Fruit fly (Drosophila melanogaster): ENCODE data around the gene CG11663.

DNA sequence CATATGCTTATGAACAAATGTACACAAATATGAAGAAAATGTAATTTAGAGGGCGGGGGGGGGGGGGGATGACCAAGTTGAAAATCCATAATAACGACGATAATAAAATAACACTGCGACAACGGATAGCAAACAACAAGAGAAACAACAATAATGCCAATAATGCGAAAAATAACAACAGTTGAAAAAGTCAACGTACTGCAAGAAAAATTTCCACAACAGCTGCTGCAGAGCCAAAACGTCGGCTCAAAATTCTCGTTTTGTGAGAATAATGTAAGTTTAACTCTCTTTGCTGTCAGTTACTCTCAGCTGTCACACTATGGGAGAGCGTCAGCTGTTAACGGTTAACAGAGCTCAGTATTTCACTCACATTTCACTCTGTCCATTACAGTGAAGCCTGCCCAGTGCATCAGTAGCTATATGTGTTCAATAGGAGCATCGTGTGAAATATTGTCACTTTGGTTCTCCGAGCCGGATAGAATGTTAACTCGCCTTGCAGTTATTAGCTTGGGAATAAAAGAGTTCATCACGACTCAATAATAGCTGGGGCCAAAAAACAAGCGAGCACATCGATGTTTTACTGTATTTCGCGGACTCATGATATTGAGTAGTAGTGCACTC lies 6.6 kb downstream of the CG11663 start:
- no peak for TF ChIP-seq CTCF (optimal IDR thresholded peaks at IDR 0.05)
- TF ChIP-seq CG8478 (optimal IDR thresholded peaks at IDR 0.05): no peak

Data from S2 (cell line).